Fruit fly (Drosophila melanogaster) whole organism, embryonic: Measurements from ENCODE around the gene Smug.

Experiments
- Blimp-1 ChIP-seq: fragments of 200-800 bp; sonication (Bioruptor generic); optimal IDR thresholded peaks from 3 replicates; lab custom pipeline; 2018; ENCODE audit warnings: missing biosample characterization, missing genetic modification characterization, mild to moderate bottlenecking, moderate library complexity, missing genetic modification reagents
- Bteb2 ChIP-seq: fragments of 200-800 bp; sonication (Bioruptor generic); optimal IDR thresholded peaks from 2 replicates; lab custom pipeline; 2016; ENCODE audit warnings: missing biosample characterization, missing genetic modification characterization
- CG10431 ChIP-seq: fragments of 200-800 bp; sonication (Bioruptor generic); optimal IDR thresholded peaks from 3 replicates; lab custom pipeline; 2018; ENCODE audit warnings: missing biosample characterization, mild to moderate bottlenecking, missing genetic modification characterization
- CG12299 ChIP-seq: fragments of 200-800 bp; sonication (Bioruptor generic); optimal IDR thresholded peaks from 2 replicates; lab custom pipeline; 2018; ENCODE audit warnings: missing biosample characterization, mild to moderate bottlenecking, missing genetic modification characterization
- CG1233 ChIP-seq: fragments of 200-800 bp; sonication (Bioruptor generic); optimal IDR thresholded peaks from 4 replicates; lab custom pipeline; 2018; ENCODE audit warnings: missing biosample characterization, mild to moderate bottlenecking, missing genetic modification characterization
- CG12659 ChIP-seq: fragments of 200-800 bp; sonication (Bioruptor generic); optimal IDR thresholded peaks from 3 replicates; lab custom pipeline; 2017; ENCODE audit warnings: mild to moderate bottlenecking, missing biosample characterization, missing genetic modification reagents, missing genetic modification characterization
- CG12744 ChIP-seq: fragments of 200-800 bp; sonication (Bioruptor generic); optimal IDR thresholded peaks from 2 replicates; lab custom pipeline; 2016; ENCODE audit warnings: missing biosample characterization, missing genetic modification characterization
- CG16815 ChIP-seq: fragments of 200-800 bp; sonication (Bioruptor generic); optimal IDR thresholded peaks from 3 replicates; lab custom pipeline; 2017; ENCODE audit warnings: missing biosample characterization, mild to moderate bottlenecking, missing genetic modification characterization
- CG17186 ChIP-seq: fragments of 200-800 bp; sonication (Bioruptor generic); optimal IDR thresholded peaks from 3 replicates; lab custom pipeline; 2017; ENCODE audit warnings: missing biosample characterization, missing genetic modification reagents, missing genetic modification characterization
- CG18262 ChIP-seq: fragments of 200-800 bp; optimal IDR thresholded peaks from 3 replicates; lab custom pipeline; 2019; ENCODE audit warnings: missing biosample characterization, mild to moderate bottlenecking, missing genetic modification characterization, moderate library complexity
- CG2120 ChIP-seq: fragments of 200-800 bp; sonication (Bioruptor generic); optimal IDR thresholded peaks from 3 replicates; lab custom pipeline; 2016; ENCODE audit warnings: missing biosample characterization, missing genetic modification characterization
- CG31365 ChIP-seq: fragments of 200-800 bp; sonication (Bioruptor generic); optimal IDR thresholded peaks from 2 replicates; lab custom pipeline; 2018; ENCODE audit warnings: missing biosample characterization, mild to moderate bottlenecking, missing genetic modification characterization
- CG34376 ChIP-seq: fragments of 200-800 bp; sonication (Bioruptor generic); optimal IDR thresholded peaks from 2 replicates; lab custom pipeline; 2018; ENCODE audit warnings: missing biosample characterization, mild to moderate bottlenecking, missing genetic modification characterization
- CG4328 ChIP-seq: fragments of 200-800 bp; sonication (Bioruptor generic); optimal IDR thresholded peaks from 3 replicates; lab custom pipeline; 2017; ENCODE audit warnings: missing biosample characterization, missing genetic modification reagents, missing genetic modification characterization
- CG4617 ChIP-seq: fragments of 200-800 bp; sonication (Bioruptor generic); optimal IDR thresholded peaks from 3 replicates; lab custom pipeline; 2016; ENCODE audit warnings: missing biosample characterization, missing genetic modification characterization, borderline replicate concordance
- CG6854 ChIP-seq: fragments of 200-800 bp; sonication (Bioruptor generic); optimal IDR thresholded peaks from 3 replicates; lab custom pipeline; 2017; ENCODE audit warnings: missing biosample characterization, mild to moderate bottlenecking, missing genetic modification characterization
- CG9215 ChIP-seq: fragments of 200-800 bp; sonication (Bioruptor generic); IDR thresholded peaks from 2 replicates; pipeline ENCODE4 v1.3.6; 2022; ENCODE audit warnings: missing biosample characterization, missing genetic modification characterization
- CG9797 ChIP-seq: fragments of 200-800 bp; sonication (Bioruptor generic); optimal IDR thresholded peaks from 3 replicates; lab custom pipeline; 2018; ENCODE audit warnings: missing biosample characterization, mild to moderate bottlenecking, missing genetic modification characterization
- Camta ChIP-seq: fragments of 200-800 bp; sonication (Bioruptor generic); optimal IDR thresholded peaks from 2 replicates; lab custom pipeline; 2016; ENCODE audit warnings: missing biosample characterization, missing genetic modification characterization
- CoRest ChIP-seq: fragments of 200-800 bp; sonication (Bioruptor generic); optimal IDR thresholded peaks from 3 replicates; lab custom pipeline; 2018; ENCODE audit warnings: missing biosample characterization, mild to moderate bottlenecking, missing genetic modification characterization, moderate library complexity
- D19B ChIP-seq: fragments of 200-800 bp; sonication (Bioruptor generic); optimal IDR thresholded peaks from 2 replicates; lab custom pipeline; 2017; ENCODE audit warnings: missing biosample characterization, mild to moderate bottlenecking, missing genetic modification characterization
- Dad ChIP-seq: fragments of 200-800 bp; sonication (Bioruptor generic); optimal IDR thresholded peaks from 3 replicates; lab custom pipeline; 2016; ENCODE audit warnings: missing biosample characterization, missing genetic modification characterization
- Doc2 ChIP-seq: fragments of 200-800 bp; sonication (Bioruptor generic); IDR thresholded peaks from 2 replicates; pipeline ENCODE4 v1.3.6; 2022; ENCODE audit warnings: missing biosample characterization, missing genetic modification characterization
- E2f1 ChIP-seq: fragments of 200-800 bp; sonication (Bioruptor generic); IDR thresholded peaks from 2 replicates; pipeline ENCODE4 v1.3.6; 2022; ENCODE audit warnings: missing biosample characterization, missing genetic modification characterization
- Lhr ChIP-seq: fragments of 200-800 bp; sonication (Bioruptor generic); optimal IDR thresholded peaks from 3 replicates; lab custom pipeline; 2017; ENCODE audit warnings: mild to moderate bottlenecking, missing biosample characterization, missing genetic modification reagents, missing genetic modification characterization
- Lpt ChIP-seq: fragments of >200 bp; optimal IDR thresholded peaks from 2 replicates; lab custom pipeline; 2018; ENCODE audit warnings: missing biosample characterization, missing genetic modification characterization
- Med ChIP-seq: fragments of 200-800 bp; sonication (Bioruptor generic); peaks from one replicate; lab custom pipeline; 2016; ENCODE audit warnings: missing biosample characterization, missing genetic modification characterization, mild to moderate bottlenecking, inconsistent platforms, moderate library complexity
- Meics ChIP-seq: fragments of 200-800 bp; sonication (Bioruptor generic); optimal IDR thresholded peaks from 2 replicates; lab custom pipeline; 2017; ENCODE audit warnings: missing biosample characterization, mild to moderate bottlenecking, missing genetic modification characterization
- Nf-YB ChIP-seq: fragments of 200-800 bp; sonication (Bioruptor generic); optimal IDR thresholded peaks from 3 replicates; lab custom pipeline; 2019; ENCODE audit warnings: missing biosample characterization, mild to moderate bottlenecking, missing genetic modification characterization, moderate library complexity
- Stat92E ChIP-seq, 3 experiments: fragments of >200 bp in 2 of 3; fragments of 200-800 bp in 1 of 3; sonication (Bioruptor generic) in 1 of 3; optimal IDR thresholded peaks; 2 replicates each; lab custom pipeline; 2017 to 2019; ENCODE audit warnings: missing biosample characterization in 3 of 3, missing genetic modification characterization in 3 of 3, mild to moderate bottlenecking in 1 of 3, moderate library complexity in 1 of 3
- ab ChIP-seq: fragments of 200-800 bp; sonication (Bioruptor generic); optimal IDR thresholded peaks from 2 replicates; lab custom pipeline; 2016; ENCODE audit warnings: missing biosample characterization, missing genetic modification characterization
- ash1 ChIP-seq: fragments of 200-800 bp; sonication (Bioruptor generic); optimal IDR thresholded peaks from 2 replicates; lab custom pipeline; 2018; ENCODE audit warnings: missing biosample characterization, mild to moderate bottlenecking, missing genetic modification characterization
- dati ChIP-seq: fragments of 200-800 bp; sonication (Bioruptor generic); IDR thresholded peaks from 2 replicates; pipeline ENCODE4 v1.3.6; 2022; ENCODE audit warnings: missing biosample characterization, missing genetic modification characterization
- fu2 ChIP-seq: fragments of 200-800 bp; sonication (Bioruptor generic); optimal IDR thresholded peaks from 2 replicates; lab custom pipeline; 2016; ENCODE audit warnings: missing biosample characterization, missing genetic modification characterization
- hb ChIP-seq: fragments of 200-800 bp; sonication (Bioruptor generic); IDR thresholded peaks from 3 replicates; pipeline ENCODE4 v1.3.6; 2022; ENCODE audit warnings: missing biosample characterization, missing genetic modification characterization; ENCODE audit not compliant: partially characterized antibody
- hkb ChIP-seq, 2 experiments: fragments of 200-800 bp in 1 of 2; fragments of >200 bp in 1 of 2; sonication (Bioruptor generic) in 1 of 2; IDR thresholded peaks in 1 of 2; optimal IDR thresholded peaks in 1 of 2; 2 replicates each; pipeline versions ENCODE4 v1.3.6 to Lab custom; 2017 to 2022; ENCODE audit warnings: missing biosample characterization in 1 of 2, missing genetic modification characterization in 1 of 2
- inv ChIP-seq: fragments of 200-800 bp; sonication (Bioruptor generic); IDR thresholded peaks from 2 replicates; pipeline ENCODE4 v1.3.6; 2022; ENCODE audit warnings: missing biosample characterization, missing genetic modification characterization; ENCODE audit not compliant: partially characterized antibody
- lola ChIP-seq, 3 experiments: fragments of >200 bp in 2 of 3; fragments of 200-800 bp in 1 of 3; sonication (Bioruptor generic) in 1 of 3; optimal IDR thresholded peaks; 2 replicates each; lab custom pipeline; 2017 to 2019; ENCODE audit warnings: missing biosample characterization in 3 of 3, missing genetic modification characterization in 3 of 3, mild to moderate bottlenecking in 1 of 3, moderate library complexity in 1 of 3
- mam ChIP-seq: fragments of 200-800 bp; sonication (Bioruptor generic); optimal IDR thresholded peaks from 3 replicates; lab custom pipeline; 2016; ENCODE audit warnings: missing biosample characterization, missing genetic modification characterization
- oc ChIP-seq: fragments of 200-800 bp; sonication (Bioruptor generic); optimal IDR thresholded peaks from 2 replicates; lab custom pipeline; 2018; ENCODE audit warnings: missing biosample characterization, mild to moderate bottlenecking, missing genetic modification characterization, moderate library complexity
- pnt ChIP-seq: fragments of 200-800 bp; sonication (Bioruptor generic); optimal IDR thresholded peaks from 3 replicates; lab custom pipeline; 2016; ENCODE audit warnings: missing biosample characterization, missing genetic modification characterization
- psq ChIP-seq: fragments of 200-800 bp; sonication (Bioruptor generic); optimal IDR thresholded peaks from 2 replicates; lab custom pipeline; 2017; ENCODE audit warnings: missing biosample characterization, missing genetic modification characterization
- pum ChIP-seq: fragments of 200-800 bp; sonication (Bioruptor generic); optimal IDR thresholded peaks from 2 replicates; lab custom pipeline; 2016; ENCODE audit warnings: missing biosample characterization, missing genetic modification characterization
- row ChIP-seq: fragments of 200-800 bp; sonication (Bioruptor generic); IDR thresholded peaks from 3 replicates; pipeline ENCODE4 v1.3.6; 2022; ENCODE audit warnings: missing biosample characterization, missing genetic modification characterization
- scrt ChIP-seq: fragments of 200-800 bp; sonication (Bioruptor generic); optimal IDR thresholded peaks from 2 replicates; lab custom pipeline; 2018; ENCODE audit warnings: missing biosample characterization, mild to moderate bottlenecking, missing genetic modification characterization, moderate library complexity
- tin ChIP-seq: fragments of 200-800 bp; sonication (Bioruptor generic); optimal IDR thresholded peaks from 3 replicates; lab custom pipeline; 2016; ENCODE audit warnings: missing biosample characterization, missing genetic modification characterization
- unpg ChIP-seq: fragments of 200-800 bp; sonication (Bioruptor generic); optimal IDR thresholded peaks from 3 replicates; lab custom pipeline; 2018; ENCODE audit warnings: missing biosample characterization, mild to moderate bottlenecking, missing genetic modification characterization, moderate library complexity
- wdn ChIP-seq: fragments of 200-800 bp; sonication (Bioruptor generic); IDR thresholded peaks from 2 replicates; pipeline ENCODE4 v1.3.6; 2022; ENCODE audit warnings: missing biosample characterization, missing genetic modification characterization
- yki ChIP-seq: fragments of >200 bp; optimal IDR thresholded peaks from 3 replicates; lab custom pipeline; 2018

Gene Smug

dm6 chr3R:17117607-17118327, 32.6 kb upstream of the Smug start (continued):
- TF ChIP-seq hkb (optimal IDR thresholded peaks at IDR 0.05; lab: Kevin White, UChicago) (no peak), hkb (GFP tag; IDR thresholded peaks at IDR 0.05; lab: Robert Waterston, UW) (no peak), CoRest (tag; lab: Kevin White, UChicago) (peak; percentile 26), wdn (GFP tag; lab: Robert Waterston, UW) (no peak), CG12744 (no peak), pum (GFP tag; lab: Kevin White, UChicago) (peak; percentile 8), yki (lab: Kevin White, UChicago) (no peak), Doc2 (no peak), row (GFP tag; lab: Robert Waterston, UW) (peak; percentile 53; the same call in 2 of the 3 replicates), Stat92E (GFP tag; optimal IDR thresholded peaks at IDR 0.05; lab: Kevin White, UChicago) (peak in 1 of 3 experiments; percentile 48), Bteb2 (GFP tag; lab: Kevin White, UChicago) (no peak), E2f1 (GFP tag; lab: Robert Waterston, UW) (no peak), CG9797 (GFP tag; lab: Kevin White, UChicago) (no peak), CG12299 (tag; lab: Kevin White, UChicago) (no peak), fu2 (GFP tag; lab: Kevin White, UChicago) (no peak), CG16815 (GFP tag; lab: Kevin White, UChicago) (peak; percentile 7), lola (GFP tag; optimal IDR thresholded peaks at IDR 0.05; lab: Kevin White, UChicago) (peak in 1 of 3 experiments; percentile 60), Lhr (GFP tag; lab: Kevin White, UChicago) (no peak), dati (GFP tag; lab: Robert Waterston, UW) (no peak), pnt (GFP tag; lab: Kevin White, UChicago) (no peak), ash1 (GFP tag; lab: Kevin White, UChicago) (no peak), Med (GFP tag; lab: Kevin White, UChicago) (peak; percentile 74), Meics (GFP tag; lab: Kevin White, UChicago) (peak; percentile 2), Lpt (GFP tag; lab: Kevin White, UChicago) (no peak), inv (GFP tag; lab: Robert Waterston, UW) (no peak), hb (no peak), psq (peak; percentile 80), CG6854 (GFP tag; lab: Kevin White, UChicago) (no peak), CG4328 (GFP tag; lab: Kevin White, UChicago) (no peak), CG10431 (GFP tag; lab: Kevin White, UChicago) (no peak), CG4617 (GFP tag; lab: Kevin White, UChicago) (no peak), CG17186 (no peak), D19B (GFP tag; lab: Kevin White, UChicago) (no peak), tin (no peak), CG18262 (peak; percentile 75), ab (GFP tag; lab: Kevin White, UChicago) (no peak), Dad (GFP tag; lab: Kevin White, UChicago) (no peak), Blimp-1 (GFP tag; lab: Kevin White, UChicago) (peak; percentile 39), mam (GFP tag; lab: Kevin White, UChicago) (peak; percentile 5), CG9215 (GFP tag; lab: Robert Waterston, UW) (no peak), CG34376 (GFP tag; lab: Kevin White, UChicago) (no peak), CG2120 (GFP tag; lab: Kevin White, UChicago) (peak; percentile 4), CG12659 (GFP tag; lab: Kevin White, UChicago) (no peak), oc (tag; lab: Kevin White, UChicago) (no peak), Camta (GFP tag; lab: Kevin White, UChicago) (no peak), CG31365 (tag; lab: Kevin White, UChicago) (no peak), unpg (peak; percentile 28), CG1233 (GFP tag; lab: Kevin White, UChicago) (no peak), scrt (GFP tag; lab: Kevin White, UChicago) (no peak), Nf-YB (no peak)
